Fruit fly (Drosophila melanogaster): ENCODE results near the gene CG14829.

Gene CG14829

dm6 chr3L:7241217-7241859 lies 3.4 kb upstream of the CG14829 start, which contains the start of the genes RpL18 and Neos:
Gene RpL18 (minus strand): TSS chr3L:7241351.
Gene Neos (plus strand): TSS chr3L:7241628.
- TF ChIP-seq zen (tag; optimal IDR thresholded peaks at IDR 0.05) (peak; percentile 63), pho (GFP tag; optimal IDR thresholded peaks at IDR 0.05) (peak; percentile 74), sima (GFP tag; optimal IDR thresholded peaks at IDR 0.05) (peak; percentile 31), slbo (GFP tag; IDR thresholded peaks at IDR 0.05) (peak; percentile 64), CG12071 (GFP tag; optimal IDR thresholded peaks at IDR 0.05) (peak; percentile 79), Fer2 (tag; optimal IDR thresholded peaks at IDR 0.05) (peak; percentile 58), ewg (GFP tag; optimal IDR thresholded peaks at IDR 0.05) (peak; percentile 42), CG7271 (tag; optimal IDR thresholded peaks at IDR 0.05) (peak; percentile 86), CG11247 (GFP tag; IDR thresholded peaks at IDR 0.05) (peak; percentile 39; the same call in 1 of the 2 replicates), CG10274 (GFP tag; optimal IDR thresholded peaks at IDR 0.05) (peak; percentile 56), Ets97D (GFP tag; optimal IDR thresholded peaks at IDR 0.05) (peak; percentile 99), pros (GFP tag; optimal IDR thresholded peaks at IDR 0.05) (no peak), HLHmδ (GFP tag; optimal IDR thresholded peaks at IDR 0.05) (peak; percentile 72), CG11456 (GFP tag; IDR thresholded peaks at IDR 0.05) (peak; percentile 39), vvl (GFP tag; IDR thresholded peaks at IDR 0.05) (peak; percentile 69), ind (GFP tag; optimal IDR thresholded peaks at IDR 0.05) (peak; percentile 42), CG17359 (tag; optimal IDR thresholded peaks at IDR 0.05) (peak; percentile 66), phol (tag; optimal IDR thresholded peaks at IDR 0.05) (peak; percentile 67), eve (GFP tag; optimal IDR thresholded peaks at IDR 0.05) (no peak), Lhr (GFP tag; optimal IDR thresholded peaks at IDR 0.05) (peak; percentile 76), CG9215 (GFP tag; IDR thresholded peaks at IDR 0.05) (no peak), Hsf (GFP tag; optimal IDR thresholded peaks at IDR 0.05) (peak; percentile 78), CG9797 (GFP tag; optimal IDR thresholded peaks at IDR 0.05) (peak; percentile 85), CG2875 (GFP tag; optimal IDR thresholded peaks at IDR 0.05) (peak; percentile 67), CG4617 (GFP tag; optimal IDR thresholded peaks at IDR 0.05; ENCODE audit: borderline replicate concordance) (peak; percentile 41), CG10565 (GFP tag; optimal IDR thresholded peaks at IDR 0.05) (no peak), gem (tag; optimal IDR thresholded peaks at IDR 0.05) (peak; percentile 72), Dp (GFP tag; optimal IDR thresholded peaks at IDR 0.05) (peak; percentile 24), CG11093 (GFP tag; IDR thresholded peaks at IDR 0.05) (no peak), CG14710 (tag; optimal IDR thresholded peaks at IDR 0.05) (peak; percentile 82), ERR (GFP tag; optimal IDR thresholded peaks at IDR 0.05) (no peak), Kr (GFP tag; optimal IDR thresholded peaks at IDR 0.05) (peak; percentile 1), Med (GFP tag) (peak; percentile 98), CG2120 (GFP tag; optimal IDR thresholded peaks at IDR 0.05) (peak; percentile 82), vfl (GFP tag; optimal IDR thresholded peaks at IDR 0.05) (peak; percentile 61), wdn (GFP tag; IDR thresholded peaks at IDR 0.05) (peak; percentile 53), kay (GFP tag; optimal IDR thresholded peaks at IDR 0.05) (peak; percentile 42), Scr (GFP tag; IDR thresholded peaks at IDR 0.05; ENCODE audit: partially characterized antibody) (no peak), CG10959 (GFP tag; IDR thresholded peaks at IDR 0.05) (peak; percentile 15; the same call in 1 of the 2 replicates), scrt (GFP tag; optimal IDR thresholded peaks at IDR 0.05) (peak; percentile 77), HmgD (GFP tag; optimal IDR thresholded peaks at IDR 0.05) (no peak), CG14860 (GFP tag; IDR thresholded peaks at IDR 0.05; ENCODE audit: partially characterized antibody) (no peak), CG11560 (tag; IDR thresholded peaks at IDR 0.05) (no peak), CG31224 (GFP tag; IDR thresholded peaks at IDR 0.05) (no peak), dmrt99B (tag; optimal IDR thresholded peaks at IDR 0.05) (peak; percentile 57), CG18764 (GFP tag; optimal IDR thresholded peaks at IDR 0.05) (peak; percentile 51), sug (tag; optimal IDR thresholded peaks at IDR 0.05) (peak; percentile 64), Taf1 (GFP tag; IDR thresholded peaks at IDR 0.05) (peak; percentile 26; the same call in 1 of the 2 replicates), Meics (GFP tag; optimal IDR thresholded peaks at IDR 0.05) (peak; percentile 86), CG2202 (tag; optimal IDR thresholded peaks at IDR 0.05) (peak; percentile 59)
